Worm (Caenorhabditis elegans) whole organism, L4/young adult: ENCODE measurements around the gene pot-1.
A peak's percentile ranks its signal among the peaks of the same experiment; 100 is the strongest.

ENCODE experiments used
- W03F9.2 ChIP-seq: fragments of 150-350 bp; optimal IDR thresholded peaks from 2 replicates; lab custom pipeline; 2014; ENCODE audit warnings: missing biosample characterization, missing genetic modification characterization
- dao-5 ChIP-seq: sonication (generic microtip); optimal IDR thresholded peaks from 2 replicates; lab custom pipeline; 2016; ENCODE audit warnings: missing genotype, missing genetic modification characterization, moderate library complexity, missing compliant biosample characterization
- him-1 ChIP-seq: sonication (generic microtip); optimal IDR thresholded peaks from 2 replicates; lab custom pipeline; 2016; ENCODE audit warnings: missing genotype, missing genetic modification reagents, missing genetic modification characterization, missing compliant biosample characterization

pot-1 gene

DNA sequence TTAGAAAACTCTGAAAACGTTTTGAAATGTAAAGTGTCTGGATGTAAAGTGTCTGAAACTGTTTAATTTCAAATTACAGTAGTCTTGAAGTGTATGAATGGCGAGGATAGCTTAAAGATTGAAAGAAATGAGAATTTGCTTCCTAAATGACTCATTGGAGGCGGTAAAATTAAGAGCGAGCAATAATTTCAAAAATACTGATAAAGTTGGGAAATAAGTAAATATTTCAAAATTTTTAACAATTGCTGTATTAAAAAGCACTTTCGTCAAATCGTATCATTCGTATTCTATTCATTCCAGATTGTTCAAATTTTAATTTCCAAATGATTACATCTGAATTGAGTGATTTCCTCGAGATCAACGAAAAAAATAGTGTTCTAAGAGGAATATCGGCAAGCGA, 9.1 kb downstream of the pot-1 start, which contains the start of gene B0280.2:
Gene B0280.2, plus strand, starts transcription at position 301 of the 400 bp plus-strand sequence.
- no peak for TF ChIP-seq him-1 (tag; lab: Kevin White, UChicago)
- TF ChIP-seq dao-5: no peak
- TF ChIP-seq W03F9.2 (tag; lab: Kevin White, UChicago): no peak

- TF ChIP-seq W03F9.2 (tag; lab: Kevin White, UChicago): peak; percentile 59
- no peak for TF ChIP-seq him-1 (tag; lab: Kevin White, UChicago)
Measured at ce11 chrIII:7122860-7123259, 10.6 kb downstream of the pot-1 start, which contains the start of the genes B0280.9 and rpia-1. Gene B0280.9, minus strand, starts transcription at chrIII:7122895. Gene rpia-1, plus strand, starts transcription at chrIII:7123128.

DNA sequence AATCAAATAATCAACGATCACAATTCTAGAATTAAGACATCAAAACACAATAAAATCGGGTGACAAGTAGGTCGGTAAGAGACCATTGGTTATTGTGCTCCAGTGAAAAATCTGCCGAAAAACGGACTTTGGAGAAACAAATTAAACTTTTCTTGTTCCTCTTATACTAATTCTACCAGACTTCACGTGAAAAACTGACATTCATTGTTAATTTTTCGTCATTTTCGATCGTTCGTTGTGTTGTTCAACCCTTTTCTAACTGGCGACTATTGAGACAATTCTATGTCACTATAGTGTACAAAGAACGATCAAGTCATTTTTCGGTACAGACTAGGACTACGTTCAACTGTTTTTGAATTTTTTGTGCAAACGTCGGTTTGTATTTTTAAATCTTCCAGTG, 13.0 kb downstream of the pot-1 start:
- TF ChIP-seq dao-5: no peak
- TF ChIP-seq him-1 (tag; lab: Kevin White, UChicago): no peak
- no peak for TF ChIP-seq W03F9.2 (tag; lab: Kevin White, UChicago)

ce11 chrIII:7116615-7117252, 16.7 kb downstream of the pot-1 start:
- TF ChIP-seq dao-5 (no peak), W03F9.2 (tag; lab: Kevin White, UChicago) (peak; percentile 56), him-1 (tag; lab: Kevin White, UChicago) (no peak)

- TF ChIP-seq him-1 (tag; lab: Kevin White, UChicago) (no peak), dao-5 (no peak), W03F9.2 (tag; lab: Kevin White, UChicago) (no peak)
Measured at ce11 chrIII:7114952-7115488, 18.5 kb downstream of the pot-1 start, which contains the start of gene nhr-10. Gene nhr-10, minus strand, starts transcription at chrIII:7115438.

- TF ChIP-seq him-1 (tag; lab: Kevin White, UChicago) (no peak), W03F9.2 (tag; lab: Kevin White, UChicago) (no peak), dao-5 (no peak)
Measured at ce11 chrIII:7112285-7112684, 21.2 kb downstream of the pot-1 start.

- no peak for TF ChIP-seq W03F9.2 (tag; lab: Kevin White, UChicago)
- no peak for TF ChIP-seq him-1 (tag; lab: Kevin White, UChicago)
- no peak for TF ChIP-seq dao-5
Measured at ce11 chrIII:7111793-7112192, 21.7 kb downstream of the pot-1 start, which contains the start of gene B0280.7. Gene B0280.7, minus strand, starts transcription at chrIII:7111893.

- TF ChIP-seq dao-5 (no peak), him-1 (tag; lab: Kevin White, UChicago) (no peak), W03F9.2 (tag; lab: Kevin White, UChicago) (no peak)
Measured at ce11 chrIII:7107965-7108364, 25.5 kb downstream of the pot-1 start, which contains the start of gene odd-1. Gene odd-1, plus strand, starts transcription at chrIII:7108313.

DNA sequence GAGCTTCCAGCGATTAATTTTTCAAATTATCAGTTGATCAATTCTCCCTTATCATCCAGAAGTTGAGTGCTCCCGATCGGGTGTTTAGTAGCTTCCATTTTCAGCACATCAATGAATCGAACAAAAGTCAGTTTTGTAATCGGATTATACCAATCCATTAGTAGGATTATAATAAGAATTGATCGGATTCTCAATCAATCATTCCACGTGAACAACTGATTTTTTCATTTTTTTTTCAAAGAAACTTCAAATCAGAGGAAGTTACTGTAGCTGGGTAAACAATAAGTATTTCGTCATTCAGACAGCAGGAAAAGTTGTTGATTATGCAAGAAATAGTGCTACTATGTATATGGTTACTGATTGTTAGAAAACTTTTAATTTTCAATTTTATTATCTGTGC, 26.6 kb downstream of the pot-1 start:
- no peak for TF ChIP-seq him-1 (tag; lab: Kevin White, UChicago)
- no peak for TF ChIP-seq dao-5
- TF ChIP-seq W03F9.2 (tag; lab: Kevin White, UChicago): no peak

DNA sequence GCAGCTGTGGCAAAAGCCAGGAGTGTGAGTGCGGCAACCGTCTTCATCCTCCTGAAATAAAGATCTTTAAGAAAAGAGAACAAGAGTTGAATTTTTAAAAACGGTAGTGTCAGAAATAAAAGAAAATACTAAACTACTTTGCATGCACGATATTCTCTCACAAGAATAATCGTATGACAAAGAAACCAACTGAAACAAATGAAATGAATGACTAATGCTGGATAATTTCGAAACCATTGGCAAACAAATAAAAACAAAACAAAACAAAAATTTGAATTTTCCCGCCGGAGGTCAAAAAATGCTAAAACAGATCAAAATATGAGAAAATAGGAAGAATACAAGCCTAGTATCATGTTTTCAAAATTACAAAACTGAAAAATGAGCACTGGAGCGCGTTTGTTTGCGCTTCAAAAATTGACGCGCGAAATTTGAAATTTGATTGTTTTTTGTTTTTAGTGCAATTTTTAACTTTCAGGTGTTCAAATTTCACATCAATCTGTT, 29.5 kb downstream of the pot-1 start, which contains the start of gene cpg-2:
Gene cpg-2, minus strand, starts transcription at position 51 of the 501 bp plus-strand sequence.
- TF ChIP-seq dao-5 (no peak), W03F9.2 (tag; lab: Kevin White, UChicago) (no peak), him-1 (tag; lab: Kevin White, UChicago) (no peak)

ce11 chrIII:7101814-7102477, 31.5 kb downstream of the pot-1 start:
- no peak for TF ChIP-seq him-1 (tag; lab: Kevin White, UChicago)
- peak; percentile 21 for TF ChIP-seq W03F9.2 (tag; lab: Kevin White, UChicago)

DNA sequence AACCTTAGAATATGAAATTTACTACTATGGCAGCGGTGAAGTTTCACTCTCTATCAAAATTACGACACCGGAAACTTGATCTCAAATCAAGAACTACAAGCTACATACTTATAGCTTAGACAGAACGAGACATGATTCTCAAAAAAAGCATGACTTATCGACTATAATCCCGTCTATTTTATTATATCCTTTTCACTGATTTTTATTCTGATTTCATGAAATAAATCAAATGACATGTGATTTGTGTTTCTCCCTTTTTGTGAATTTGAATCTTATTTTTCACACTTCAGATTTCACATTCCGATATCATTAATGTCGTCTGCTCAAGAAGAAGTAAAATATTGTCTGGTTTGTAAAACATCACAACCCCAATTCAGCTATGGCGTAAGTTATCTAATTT, 33.5 kb downstream of the pot-1 start, which contains the start of gene ZK418.11:
Gene ZK418.11, plus strand, starts transcription at position 289 of the 400 bp plus-strand sequence.
- TF ChIP-seq him-1 (tag; lab: Kevin White, UChicago) (no peak), dao-5 (no peak), W03F9.2 (tag; lab: Kevin White, UChicago) (no peak)

DNA sequence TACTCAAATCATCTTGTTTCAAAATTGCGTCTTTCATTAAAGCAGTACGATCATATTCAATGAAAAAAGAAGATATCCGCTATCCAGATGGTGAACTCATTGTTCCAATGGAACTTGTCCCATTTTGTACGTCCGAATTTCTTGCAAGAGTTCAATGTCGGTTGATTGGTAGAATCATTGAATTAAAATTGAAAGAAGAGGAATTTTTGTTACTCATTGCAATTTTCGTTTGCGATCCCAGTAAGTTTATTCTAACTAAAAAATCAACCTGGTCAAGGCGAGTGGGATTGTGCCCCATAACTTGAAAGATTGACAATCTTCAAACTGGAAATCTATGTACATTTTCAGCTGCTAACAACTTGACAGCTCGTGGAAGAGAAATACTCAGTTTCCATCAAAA, 37.0 kb downstream of the pot-1 start:
- TF ChIP-seq W03F9.2 (tag; lab: Kevin White, UChicago) (no peak), dao-5 (no peak), him-1 (tag; lab: Kevin White, UChicago) (no peak)

DNA sequence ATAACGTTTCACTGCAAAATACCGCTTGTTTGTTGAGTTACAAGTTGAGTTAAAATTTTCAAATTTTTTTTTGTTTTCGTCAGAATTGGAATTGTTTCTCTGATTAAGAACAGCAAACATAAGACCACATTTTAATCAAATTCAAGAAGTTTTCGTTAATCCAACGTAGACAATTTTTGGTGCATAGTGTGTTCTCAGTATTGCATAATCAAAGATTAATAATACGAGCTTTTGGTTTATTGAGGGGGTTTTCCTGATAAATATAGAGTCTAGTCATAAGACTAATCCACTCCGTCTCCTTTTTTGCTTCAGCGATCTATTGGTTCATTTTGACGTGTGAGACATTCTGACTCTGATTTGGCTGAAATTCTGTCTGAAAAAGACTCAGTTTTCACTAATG, 38.3 kb downstream of the pot-1 start, which contains the start of gene nhr-9:
Gene nhr-9, plus strand, starts transcription at position 307 of the 400 bp plus-strand sequence.
- TF ChIP-seq dao-5: no peak
- TF ChIP-seq W03F9.2 (tag; lab: Kevin White, UChicago): no peak
- TF ChIP-seq him-1 (tag; lab: Kevin White, UChicago): no peak
